Worm (Caenorhabditis elegans) whole organism, young adult: ENCODE measurements around the gene chl-1.
A peak's percentile ranks its signal among the peaks of the same experiment; 100 is the strongest.
"Not testable (repeated sequence)": the region's sequence is repeated elsewhere in the genome, so short reads cannot be mapped to it uniquely, and the experiment has no call there.

Experiments used
- B0035.1 ChIP-seq: sonication (generic microtip); optimal IDR thresholded peaks from 2 replicates; lab custom pipeline; 2016; ENCODE audit warnings: missing genetic modification characterization, mild to moderate bottlenecking, missing compliant biosample characterization, missing genotype, missing genetic modification reagents
- D2030.7 ChIP-seq: fragments of 200-800 bp; sonication (Bioruptor generic); IDR thresholded peaks from 2 replicates; pipeline ENCODE4 v1.3.6; 2022; ENCODE audit warnings: missing genetic modification reagents, missing genetic modification characterization, missing compliant biosample characterization
- F33H1.4 ChIP-seq: fragments of 200-800 bp; sonication (Bioruptor generic); IDR thresholded peaks from 2 replicates; pipeline ENCODE4 v1.3.6; 2022; ENCODE audit warnings: missing genetic modification reagents, missing genetic modification characterization, missing compliant biosample characterization
- K11D2.4 ChIP-seq: fragments of 200-800 bp; sonication (Bioruptor generic); IDR thresholded peaks from 2 replicates; pipeline ENCODE4 v1.3.6; 2022; ENCODE audit warnings: missing genetic modification reagents, missing genetic modification characterization, missing compliant biosample characterization
- Y53G8AR.9 ChIP-seq: fragments of 200-800 bp; sonication (Bioruptor generic); conservative IDR thresholded peaks from 2 replicates; pipeline ENCODE4 v1.3.6; 2022; ENCODE audit warnings: missing genetic modification reagents, missing genetic modification characterization, missing compliant biosample characterization
- Y67H2A.10 ChIP-seq: fragments of 200-800 bp; sonication (Bioruptor generic); conservative IDR thresholded peaks from 2 replicates; pipeline ENCODE4 v1.3.6; 2022; ENCODE audit warnings: missing genetic modification reagents, missing genetic modification characterization, missing compliant biosample characterization
- Y79H2A.3 ChIP-seq: fragments of 200-800 bp; sonication (Bioruptor generic); conservative IDR thresholded peaks from 2 replicates; pipeline ENCODE4 v1.3.6; 2022; ENCODE audit warnings: missing genetic modification reagents, missing genetic modification characterization, missing compliant biosample characterization
- Y95B8A.8 ChIP-seq: fragments of 200-800 bp; sonication (Bioruptor generic); IDR thresholded peaks from 2 replicates; pipeline ENCODE4 v1.3.6; 2022; ENCODE audit warnings: missing genetic modification reagents, missing genetic modification characterization, missing compliant biosample characterization
- attf-3 ChIP-seq: fragments of 200-800 bp; sonication (Bioruptor generic); conservative IDR thresholded peaks from 2 replicates; pipeline ENCODE4 v1.3.6; 2022; ENCODE audit warnings: missing genetic modification reagents, missing genetic modification characterization, missing compliant biosample characterization
- attf-5 ChIP-seq: fragments of 200-800 bp; sonication (Bioruptor generic); optimal IDR thresholded peaks from 2 replicates; lab custom pipeline; 2018; ENCODE audit warnings: mild to moderate bottlenecking, missing genetic modification characterization, missing compliant biosample characterization
- attf-6 ChIP-seq: fragments of 200-800 bp; sonication (Bioruptor generic); IDR thresholded peaks from 2 replicates; pipeline ENCODE4 v1.3.6; 2022; ENCODE audit warnings: missing genetic modification reagents, missing genetic modification characterization, missing compliant biosample characterization
- cebp-1 ChIP-seq, 2 experiments: fragments of 200-800 bp in 1 of 2; sonication (Bioruptor generic) in 1 of 2; sonication (generic microtip) in 1 of 2; IDR thresholded peaks in 1 of 2; optimal IDR thresholded peaks in 1 of 2; 2 replicates each; pipeline versions ENCODE4 v1.3.6 to Lab custom; 2017 to 2022; ENCODE audit warnings: missing compliant biosample characterization in 2 of 2, missing genetic modification characterization in 2 of 2, mild to moderate bottlenecking in 1 of 2, missing genetic modification reagents in 1 of 2, moderate library complexity in 1 of 2
- ceh-100 ChIP-seq: fragments of 200-800 bp; sonication (Bioruptor generic); IDR thresholded peaks from 2 replicates; pipeline ENCODE4 v1.3.6; 2022; ENCODE audit warnings: missing genetic modification reagents, missing genetic modification characterization, missing compliant biosample characterization
- efl-1 ChIP-seq: fragments of 150-350 bp; optimal IDR thresholded peaks from 2 replicates; lab custom pipeline; 2014; ENCODE audit warnings: missing biosample characterization, missing genetic modification reagents, missing genetic modification characterization
- egl-44 ChIP-seq: fragments of 200-800 bp; sonication (Bioruptor generic); IDR thresholded peaks from 2 replicates; pipeline ENCODE4 v1.3.6; 2022; ENCODE audit warnings: missing genetic modification reagents, missing genetic modification characterization, missing compliant biosample characterization
- ekl-4 ChIP-seq: fragments of 200-800 bp; sonication (Bioruptor generic); IDR thresholded peaks from 2 replicates; pipeline ENCODE4 v1.3.6; 2022; ENCODE audit warnings: missing genetic modification reagents, missing genetic modification characterization, missing compliant biosample characterization
- hmg-1.2 ChIP-seq: fragments of 200-800 bp; sonication (Bioruptor generic); IDR thresholded peaks from 2 replicates; pipeline ENCODE4 v1.3.6; 2022; ENCODE audit warnings: missing genetic modification reagents, missing genetic modification characterization, missing compliant biosample characterization
- let-526 ChIP-seq: fragments of 200-800 bp; sonication (Bioruptor generic); IDR thresholded peaks from 2 replicates; pipeline ENCODE4 v1.3.6; 2022; ENCODE audit warnings: missing genetic modification reagents, missing genetic modification characterization, missing compliant biosample characterization
- let-607 ChIP-seq, 2 experiments: fragments of 200-800 bp in 1 of 2; sonication (Bioruptor generic) in 1 of 2; sonication (generic microtip) in 1 of 2; optimal IDR thresholded peaks; 2 replicates each; lab custom pipeline; 2016 to 2018; ENCODE audit warnings: mild to moderate bottlenecking in 2 of 2, missing compliant biosample characterization in 2 of 2, missing genetic modification characterization in 2 of 2, moderate library complexity in 2 of 2, missing genotype in 1 of 2
- lin-54 ChIP-seq: fragments of 200-800 bp; sonication (Bioruptor generic); optimal IDR thresholded peaks from 2 replicates; lab custom pipeline; 2018; ENCODE audit warnings: mild to moderate bottlenecking, missing genetic modification characterization, missing compliant biosample characterization
- lir-1 ChIP-seq: fragments of 200-800 bp; sonication (Bioruptor generic); conservative IDR thresholded peaks from 2 replicates; pipeline ENCODE4 v1.3.6; 2022; ENCODE audit warnings: missing genetic modification reagents, missing genetic modification characterization, missing compliant biosample characterization
- lsl-1 ChIP-seq: fragments of 200-800 bp; sonication (Bioruptor generic); optimal IDR thresholded peaks from 2 replicates; lab custom pipeline; 2018; ENCODE audit warnings: mild to moderate bottlenecking, missing genetic modification characterization, moderate library complexity, missing compliant biosample characterization
- madf-10 ChIP-seq: sonication (generic microtip); optimal IDR thresholded peaks from 2 replicates; lab custom pipeline; 2016; ENCODE audit warnings: mild to moderate bottlenecking, missing genetic modification characterization, missing compliant biosample characterization
- madf-6 ChIP-seq: fragments of 200-800 bp; sonication (Bioruptor generic); IDR thresholded peaks from 2 replicates; pipeline ENCODE4 v1.3.6; 2022; ENCODE audit warnings: missing genetic modification reagents, missing genetic modification characterization, missing compliant biosample characterization
- mcd-1 ChIP-seq: fragments of 200-800 bp; sonication (Bioruptor generic); IDR thresholded peaks from 2 replicates; pipeline ENCODE4 v1.3.6; 2022; ENCODE audit warnings: missing genetic modification reagents, missing genetic modification characterization, missing compliant biosample characterization
- mel-28 ChIP-seq: sonication (generic microtip); optimal IDR thresholded peaks from 2 replicates; lab custom pipeline; 2016; ENCODE audit warnings: borderline replicate concordance, mild to moderate bottlenecking, missing genetic modification characterization, missing compliant biosample characterization
- nfyb-1 ChIP-seq: fragments of 200-800 bp; sonication (Bioruptor generic); IDR thresholded peaks from 2 replicates; pipeline ENCODE4 v1.3.6; 2022; ENCODE audit warnings: missing genetic modification reagents, missing genetic modification characterization, missing compliant biosample characterization
- pbrm-1 ChIP-seq: fragments of 200-800 bp; sonication (Bioruptor generic); IDR thresholded peaks from 2 replicates; pipeline ENCODE4 v1.3.6; 2022; ENCODE audit warnings: missing genetic modification reagents, missing genetic modification characterization, missing compliant biosample characterization
- snpc-4 ChIP-seq, 5 experiments: fragments of 150-350 bp in 1 of 5; sonication (generic microtip) in 4 of 5; optimal IDR thresholded peaks; 2 replicates each; lab custom pipeline; 2014 to 2018; ENCODE audit warnings: missing genetic modification characterization in 5 of 5, missing biosample characterization in 3 of 5, antibody characterized with exemption in 2 of 5, mild to moderate bottlenecking in 2 of 5, missing compliant biosample characterization in 2 of 5, missing genotype in 2 of 5, moderate library complexity in 2 of 5, missing genetic modification reagents in 1 of 5
- tlf-1 ChIP-seq: fragments of 200-800 bp; sonication (Bioruptor generic); optimal IDR thresholded peaks from 2 replicates; lab custom pipeline; 2018; ENCODE audit warnings: mild to moderate bottlenecking, missing genetic modification characterization, missing compliant biosample characterization
- unc-130 ChIP-seq: sonication (generic microtip); optimal IDR thresholded peaks from 2 replicates; lab custom pipeline; 2016; ENCODE audit warnings: missing genetic modification reagents, missing genetic modification characterization, missing compliant biosample characterization
- xnd-1 ChIP-seq: sonication (generic microtip); optimal IDR thresholded peaks from 2 replicates; lab custom pipeline; 2016; ENCODE audit warnings: missing genotype, missing genetic modification reagents, missing genetic modification characterization, missing compliant biosample characterization
- ztf-18 ChIP-seq: sonication (generic microtip); optimal IDR thresholded peaks from 2 replicates; lab custom pipeline; 2016; ENCODE audit warnings: missing genotype, mild to moderate bottlenecking, missing genetic modification characterization, missing compliant biosample characterization
- ztf-28 ChIP-seq: fragments of 200-800 bp; sonication (Bioruptor generic); IDR thresholded peaks from 2 replicates; pipeline ENCODE4 v1.3.6; 2022; ENCODE audit warnings: missing genetic modification reagents, missing genetic modification characterization, missing compliant biosample characterization
- ztf-3 ChIP-seq: fragments of 200-800 bp; sonication (Bioruptor generic); optimal IDR thresholded peaks from 2 replicates; lab custom pipeline; 2018; ENCODE audit warnings: mild to moderate bottlenecking, missing genetic modification characterization, missing compliant biosample characterization

Gene chl-1

DNA sequence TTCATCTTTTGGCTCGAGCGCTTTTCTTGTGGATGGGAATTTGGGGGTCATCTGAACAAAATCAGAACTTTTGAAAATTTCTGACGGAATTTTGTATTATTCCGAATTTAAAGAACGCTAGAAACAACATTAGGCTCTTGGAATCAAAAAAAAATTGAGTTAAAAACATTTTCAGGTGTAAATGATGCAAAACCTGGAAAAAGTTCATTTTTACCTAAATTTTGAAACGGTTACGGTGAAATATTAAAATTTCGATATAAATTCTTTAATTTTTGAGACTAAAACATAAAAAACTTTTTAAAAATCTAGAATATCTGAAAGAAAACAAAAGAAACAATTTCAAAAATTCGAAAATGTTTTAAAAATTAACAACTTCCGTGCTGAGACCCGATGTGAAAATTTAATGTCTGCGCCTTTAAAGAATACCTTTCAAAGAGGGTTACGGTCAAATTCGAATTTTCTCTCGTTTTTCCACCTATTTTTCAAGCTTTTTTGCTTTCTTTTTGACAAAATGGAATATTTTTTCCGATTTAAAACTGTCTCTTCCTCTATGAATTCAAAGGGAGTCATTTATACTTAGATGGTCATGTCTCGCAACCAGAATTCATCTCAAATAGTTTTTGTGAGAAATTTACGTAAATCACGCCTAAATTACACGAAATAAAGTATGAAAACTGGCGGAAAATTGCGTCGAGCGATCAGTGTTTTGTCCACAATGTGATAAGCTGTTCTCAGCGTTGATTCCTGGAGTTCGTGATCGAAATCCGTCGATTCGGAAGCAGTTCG lies 37.5 kb upstream of the chl-1 start, which contains the start of the genes H04D03.2 and ecps-2:
Gene H04D03.2 (minus strand): TSS at position 51 of the 786 bp plus-strand sequence.
Gene ecps-2 (plus strand): TSS at position 736 of the 786 bp plus-strand sequence.
- TF ChIP-seq efl-1 (GFP tag; lab: Kevin White, UChicago): peak; percentile 25
- 0 out of 2 replicates have a peak, but pooled peaks have one; percentile 10 for TF ChIP-seq D2030.7 (GFP tag; lab: Robert Waterston, UW)
- TF ChIP-seq madf-10: no peak
- no peak for TF ChIP-seq mel-28 (tag; lab: Kevin White, UChicago)
- TF ChIP-seq hmg-1.2 (GFP tag; lab: Robert Waterston, UW): no peak
- no peak for TF ChIP-seq ztf-28 (GFP tag; lab: Robert Waterston, UW)
- TF ChIP-seq pbrm-1 (GFP tag; lab: Robert Waterston, UW): no peak
- TF ChIP-seq ztf-3 (GFP tag; lab: Kevin White, UChicago): no peak
- TF ChIP-seq lin-54 (GFP tag; lab: Kevin White, UChicago): peak; percentile 56
- TF ChIP-seq F33H1.4 (GFP tag; lab: Robert Waterston, UW): peak; percentile 82
- peak; percentile 85 for TF ChIP-seq madf-6 (GFP tag; lab: Robert Waterston, UW)
- peak; percentile 72 for TF ChIP-seq xnd-1 (tag; lab: Kevin White, UChicago)
- TF ChIP-seq lsl-1 (GFP tag; lab: Kevin White, UChicago): peak; percentile 82

DNA sequence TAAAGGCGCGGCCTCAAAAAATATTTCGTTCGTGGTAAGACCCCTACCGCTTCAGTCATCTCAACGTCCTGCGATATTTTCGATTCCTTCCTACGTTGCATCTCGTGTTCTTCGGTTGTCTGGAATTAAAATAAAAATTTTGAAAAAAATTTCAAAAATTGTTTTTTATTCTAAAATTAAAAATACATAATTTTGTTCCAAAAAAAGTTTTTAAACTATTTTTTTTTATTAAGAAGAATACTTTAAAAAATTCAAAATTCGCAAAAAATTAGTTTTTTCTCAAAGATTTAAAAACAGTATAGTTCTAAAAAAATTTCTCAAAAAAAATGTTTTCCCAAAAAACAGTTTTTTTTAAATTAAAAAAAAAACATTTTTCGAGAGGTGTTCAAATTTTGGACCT lies 33.7 kb upstream of the chl-1 start, which contains the start of gene H04D03.6:
Gene H04D03.6 (minus strand): TSS at position 101 of the 400 bp plus-strand sequence.
- TF ChIP-seq attf-6 (GFP tag; lab: Robert Waterston, UW); B0035.1 (tag; lab: Kevin White, UChicago); F33H1.4 (GFP tag; lab: Robert Waterston, UW): not testable (repeated sequence)

ce11 chrIII:10435938-10436842 lies 31.1 kb upstream of the chl-1 start, which contains the start of the genes smrd-1 and enu-3.1:
smrd-1 (minus strand) TSS chrIII:10435988.
enu-3.1 (plus strand) TSS chrIII:10436276.
- TF ChIP-seq Y79H2A.3 (GFP tag; lab: Robert Waterston, UW) (0 out of 2 replicates have a peak, but pooled peaks have one; percentile 7), nfyb-1 (GFP tag; lab: Robert Waterston, UW) (peak; percentile 61; the same call in 1 of the 2 replicates), egl-44 (GFP tag; lab: Robert Waterston, UW) (0 out of 2 replicates have a peak, but pooled peaks have one; percentile 18), snpc-4 (tag; optimal IDR thresholded peaks at IDR 0.05; lab: Kevin White, UChicago) (peak in 2 of 4 experiments; percentile 33 to 42), K11D2.4 (GFP tag; lab: Robert Waterston, UW) (peak; percentile 58; the same call in 1 of the 2 replicates), attf-3 (GFP tag; lab: Robert Waterston, UW) (peak; percentile 63; the same call in 1 of the 2 replicates), xnd-1 (tag; lab: Kevin White, UChicago) (peak; percentile 22), let-607 (tag; optimal IDR thresholded peaks at IDR 0.05; lab: Kevin White, UChicago) (peak in 1 of 2 experiments; percentile 22), D2030.7 (GFP tag; lab: Robert Waterston, UW) (peak; percentile 92), lin-54 (GFP tag; lab: Kevin White, UChicago) (peak; percentile 87), ceh-100 (GFP tag; lab: Robert Waterston, UW) (peak; percentile 95), Y67H2A.10 (GFP tag; lab: Robert Waterston, UW) (peak; percentile 28; the same call in 1 of the 2 replicates), mcd-1 (GFP tag; lab: Robert Waterston, UW) (peak; percentile 85), lsl-1 (GFP tag; lab: Kevin White, UChicago) (peak; percentile 58), attf-5 (peak; percentile 83), ztf-18 (tag; lab: Kevin White, UChicago) (peak; percentile 65), ekl-4 (GFP tag; lab: Robert Waterston, UW) (peak; percentile 76), Y95B8A.8 (GFP tag; lab: Robert Waterston, UW) (peak; percentile 62; the same call in 1 of the 2 replicates), unc-130 (GFP tag; lab: Kevin White, UChicago) (peak; percentile 27), cebp-1 (GFP tag; IDR thresholded peaks at IDR 0.05; lab: Robert Waterston, UW) (peak; percentile 59), cebp-1 (tag; optimal IDR thresholded peaks at IDR 0.05; lab: Kevin White, UChicago) (peak; percentile 57), pbrm-1 (GFP tag; lab: Robert Waterston, UW) (peak; percentile 75; the same call in 1 of the 2 replicates), madf-10 (peak; percentile 41), ztf-28 (GFP tag; lab: Robert Waterston, UW) (peak; percentile 79; the same call in 1 of the 2 replicates), tlf-1 (GFP tag; lab: Kevin White, UChicago) (peak; percentile 5), let-526 (GFP tag; lab: Robert Waterston, UW) (0 out of 2 replicates have a peak, but pooled peaks have one; percentile 10), lir-1 (0 out of 2 replicates have a peak, but pooled peaks have one; percentile 24), Y53G8AR.9 (GFP tag; lab: Robert Waterston, UW) (peak; percentile 51; the same call in 1 of the 2 replicates), F33H1.4 (GFP tag; lab: Robert Waterston, UW) (peak; percentile 71)
- TF ChIP-seq snpc-4 (GFP tag; optimal IDR thresholded peaks at IDR 0.05; lab: Kevin White, UChicago): not testable (repeated sequence)
